Worm (Caenorhabditis elegans): ENCODE data around the gene F09C6.12.

DNA sequence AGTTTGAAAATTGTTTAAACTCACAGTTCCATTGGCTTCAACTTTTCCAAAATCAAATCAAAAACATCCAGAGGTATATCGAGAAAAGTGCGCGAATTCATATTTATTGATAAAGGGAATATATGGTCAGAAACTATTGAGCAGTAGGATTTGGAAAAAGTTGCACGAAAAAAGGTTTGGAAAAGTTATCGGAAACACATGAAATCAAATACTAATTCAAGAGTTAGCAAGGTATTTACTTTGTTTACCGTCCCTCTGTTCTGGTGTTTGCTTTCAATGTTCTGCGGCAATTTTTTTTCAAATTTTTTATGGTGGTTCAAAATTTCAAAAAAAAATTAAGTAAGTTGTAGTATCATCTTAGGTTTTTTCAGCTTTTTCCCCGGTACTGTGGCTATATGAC, 16.7 kb downstream of the F09C6.12 start, which contains the start of gene fbxa-45:
- TF ChIP-seq daf-12 (tag; optimal IDR thresholded peaks at IDR 0.05) (no peak), nhr-25 (tag; optimal IDR thresholded peaks at IDR 0.05) (no peak), unc-62 (GFP tag; optimal IDR thresholded peaks at IDR 0.05) (no peak), tbx-2 (tag; optimal IDR thresholded peaks at IDR 0.05) (no peak), nhr-28 (tag; optimal IDR thresholded peaks at IDR 0.05) (no peak), snpc-4 (tag; optimal IDR thresholded peaks at IDR 0.05) (no peak), ama-1 (optimal IDR thresholded peaks at IDR 0.05) (no peak), lin-15B (tag; optimal IDR thresholded peaks at IDR 0.05) (no peak), fkh-10 (GFP tag; optimal IDR thresholded peaks at IDR 0.05) (no peak), egl-27 (tag; optimal IDR thresholded peaks at IDR 0.05) (no peak), ZK546.5 (tag; optimal IDR thresholded peaks at IDR 0.05) (no peak), skn-1 (tag; optimal IDR thresholded peaks at IDR 0.05) (no peak), nhr-23 (tag; optimal IDR thresholded peaks at IDR 0.05) (no peak)
